Worm (Caenorhabditis elegans) whole organism, young adult: ENCODE results near the gene C04C3.9.
A peak's percentile ranks its signal among the peaks of the same experiment; 100 is the strongest.

Source experiments
- C17E4.6 ChIP-seq: fragments of 200-800 bp; sonication (Bioruptor generic); IDR thresholded peaks from 2 replicates; pipeline ENCODE4 v1.3.6; 2022; ENCODE audit warnings: missing genetic modification reagents, missing genetic modification characterization, missing compliant biosample characterization
- F23B12.7 ChIP-seq: sonication (generic microtip); optimal IDR thresholded peaks from 2 replicates; lab custom pipeline; 2017; ENCODE audit warnings: missing genetic modification characterization, mild to moderate bottlenecking, missing compliant biosample characterization, antibody characterized with exemption, moderate library complexity; ENCODE audit not compliant: insufficient read depth
- F39B2.1 ChIP-seq: fragments of 200-800 bp; sonication (Bioruptor generic); IDR thresholded peaks from 2 replicates; pipeline ENCODE4 v1.3.6; 2022; ENCODE audit warnings: missing genetic modification reagents, missing genetic modification characterization, missing compliant biosample characterization
- F57A8.1 ChIP-seq: fragments of 200-800 bp; sonication (Bioruptor generic); optimal IDR thresholded peaks from 2 replicates; lab custom pipeline; 2018; ENCODE audit warnings: mild to moderate bottlenecking, missing genetic modification characterization, moderate library complexity, missing compliant biosample characterization
- K11D2.4 ChIP-seq: fragments of 200-800 bp; sonication (Bioruptor generic); IDR thresholded peaks from 2 replicates; pipeline ENCODE4 v1.3.6; 2022; ENCODE audit warnings: missing genetic modification reagents, missing genetic modification characterization, missing compliant biosample characterization
- Y56A3A.18 ChIP-seq: fragments of 200-800 bp; sonication (Bioruptor generic); IDR thresholded peaks from 2 replicates; pipeline ENCODE4 v1.3.6; 2022; ENCODE audit warnings: missing genetic modification reagents, missing genetic modification characterization, missing compliant biosample characterization
- athp-1 ChIP-seq: sonication (generic microtip); optimal IDR thresholded peaks from 2 replicates; lab custom pipeline; 2017; ENCODE audit warnings: mild to moderate bottlenecking, missing genetic modification characterization, missing compliant biosample characterization
- attf-5 ChIP-seq: fragments of 200-800 bp; sonication (Bioruptor generic); optimal IDR thresholded peaks from 2 replicates; lab custom pipeline; 2018; ENCODE audit warnings: mild to moderate bottlenecking, missing genetic modification characterization, missing compliant biosample characterization
- attf-6 ChIP-seq: fragments of 200-800 bp; sonication (Bioruptor generic); IDR thresholded peaks from 2 replicates; pipeline ENCODE4 v1.3.6; 2022; ENCODE audit warnings: missing genetic modification reagents, missing genetic modification characterization, missing compliant biosample characterization
- cebp-1 ChIP-seq, 2 experiments: fragments of 200-800 bp in 1 of 2; sonication (Bioruptor generic) in 1 of 2; sonication (generic microtip) in 1 of 2; IDR thresholded peaks in 1 of 2; optimal IDR thresholded peaks in 1 of 2; 2 replicates each; pipeline versions ENCODE4 v1.3.6 to Lab custom; 2017 to 2022; ENCODE audit warnings: missing compliant biosample characterization in 2 of 2, missing genetic modification characterization in 2 of 2, mild to moderate bottlenecking in 1 of 2, missing genetic modification reagents in 1 of 2, moderate library complexity in 1 of 2
- ceh-27 ChIP-seq: fragments of 200-800 bp; sonication (Bioruptor generic); optimal IDR thresholded peaks from 2 replicates; lab custom pipeline; 2018; ENCODE audit warnings: mild to moderate bottlenecking, missing genetic modification characterization, moderate library complexity, missing compliant biosample characterization
- ceh-79 ChIP-seq: sonication (generic microtip); optimal IDR thresholded peaks from 2 replicates; lab custom pipeline; 2017; ENCODE audit warnings: mild to moderate bottlenecking, missing genetic modification characterization, missing compliant biosample characterization
- dpff-1 ChIP-seq: sonication (generic microtip); optimal IDR thresholded peaks from 2 replicates; lab custom pipeline; 2017; ENCODE audit warnings: mild to moderate bottlenecking, missing genetic modification characterization, missing compliant biosample characterization
- efl-1 ChIP-seq: fragments of 150-350 bp; optimal IDR thresholded peaks from 2 replicates; lab custom pipeline; 2014; ENCODE audit warnings: missing biosample characterization, missing genetic modification reagents, missing genetic modification characterization
- ekl-4 ChIP-seq: fragments of 200-800 bp; sonication (Bioruptor generic); IDR thresholded peaks from 2 replicates; pipeline ENCODE4 v1.3.6; 2022; ENCODE audit warnings: missing genetic modification reagents, missing genetic modification characterization, missing compliant biosample characterization
- gei-17 ChIP-seq: fragments of 200-800 bp; sonication (Bioruptor generic); optimal IDR thresholded peaks from 2 replicates; lab custom pipeline; 2018; ENCODE audit warnings: mild to moderate bottlenecking, missing genetic modification characterization, missing compliant biosample characterization
- him-1 ChIP-seq: sonication (generic microtip); optimal IDR thresholded peaks from 2 replicates; lab custom pipeline; 2016; ENCODE audit warnings: missing genotype, missing genetic modification reagents, missing genetic modification characterization, missing compliant biosample characterization
- hlh-26 ChIP-seq: fragments of 200-800 bp; sonication (Bioruptor generic); conservative IDR thresholded peaks from 2 replicates; pipeline ENCODE4 v1.3.6; 2022; ENCODE audit warnings: missing genetic modification reagents, missing genetic modification characterization, missing compliant biosample characterization
- hmg-1.2 ChIP-seq: fragments of 200-800 bp; sonication (Bioruptor generic); IDR thresholded peaks from 2 replicates; pipeline ENCODE4 v1.3.6; 2022; ENCODE audit warnings: missing genetic modification reagents, missing genetic modification characterization, missing compliant biosample characterization
- hrde-1 ChIP-seq: sonication (generic microtip); optimal IDR thresholded peaks from 2 replicates; lab custom pipeline; 2016; ENCODE audit warnings: missing genetic modification characterization, mild to moderate bottlenecking, missing compliant biosample characterization, moderate library complexity, missing genotype, missing genetic modification reagents, borderline replicate concordance
- lag-1 ChIP-seq: fragments of 200-800 bp; sonication (Bioruptor generic); IDR thresholded peaks from 2 replicates; pipeline ENCODE4 v1.3.6; 2022; ENCODE audit warnings: missing genetic modification reagents, missing genetic modification characterization, missing compliant biosample characterization
- madf-3 ChIP-seq: fragments of 200-800 bp; sonication (Bioruptor generic); IDR thresholded peaks from 2 replicates; pipeline ENCODE4 v1.3.6; 2022; ENCODE audit warnings: missing genetic modification reagents, missing genetic modification characterization, missing compliant biosample characterization
- mes-4 ChIP-seq: sonication (generic microtip); optimal IDR thresholded peaks from 2 replicates; lab custom pipeline; 2016; ENCODE audit warnings: missing genotype, missing genetic modification characterization, missing compliant biosample characterization
- nfya-1 ChIP-seq: sonication (generic microtip); optimal IDR thresholded peaks from 2 replicates; lab custom pipeline; 2017; ENCODE audit warnings: antibody characterized with exemption, missing compliant biosample characterization, missing genetic modification characterization, borderline replicate concordance; ENCODE audit not compliant: insufficient read depth
- nfya-2 ChIP-seq: fragments of 200-800 bp; sonication (Bioruptor generic); IDR thresholded peaks from 2 replicates; pipeline ENCODE4 v1.3.6; 2022; ENCODE audit warnings: missing genetic modification reagents, missing genetic modification characterization, missing compliant biosample characterization
- pbrm-1 ChIP-seq: fragments of 200-800 bp; sonication (Bioruptor generic); IDR thresholded peaks from 2 replicates; pipeline ENCODE4 v1.3.6; 2022; ENCODE audit warnings: missing genetic modification reagents, missing genetic modification characterization, missing compliant biosample characterization
- rec-8 ChIP-seq, 2 experiments: sonication (generic microtip); optimal IDR thresholded peaks; 2 replicates each; lab custom pipeline; 2016; ENCODE audit warnings: mild to moderate bottlenecking in 2 of 2, missing genetic modification characterization in 2 of 2, missing genetic modification reagents in 2 of 2, missing genotype in 2 of 2, missing biosample characterization in 1 of 2, missing compliant biosample characterization in 1 of 2, moderate library complexity in 1 of 2
- unc-130 ChIP-seq: sonication (generic microtip); optimal IDR thresholded peaks from 2 replicates; lab custom pipeline; 2016; ENCODE audit warnings: missing genetic modification reagents, missing genetic modification characterization, missing compliant biosample characterization
- zfh-2 ChIP-seq: fragments of 200-800 bp; sonication (Bioruptor generic); conservative IDR thresholded peaks from 2 replicates; pipeline ENCODE4 v1.3.6; 2022; ENCODE audit warnings: missing genetic modification reagents, missing genetic modification characterization, missing compliant biosample characterization
- ztf-22 ChIP-seq: fragments of 200-800 bp; sonication (Bioruptor generic); optimal IDR thresholded peaks from 2 replicates; lab custom pipeline; 2018; ENCODE audit warnings: mild to moderate bottlenecking, missing genetic modification characterization, moderate library complexity, missing compliant biosample characterization
- ztf-3 ChIP-seq: fragments of 200-800 bp; sonication (Bioruptor generic); optimal IDR thresholded peaks from 2 replicates; lab custom pipeline; 2018; ENCODE audit warnings: mild to moderate bottlenecking, missing genetic modification characterization, missing compliant biosample characterization

The C04C3.9 gene

ce11 chrIV:3428434-3428950 is at the start of gene C04C3.9, which contains the start of gene srz-60:
C04C3.9 (minus strand) TSS chrIV:3428534.
srz-60 (plus strand) TSS chrIV:3428900.
- no peak for TF ChIP-seq him-1
- TF ChIP-seq pbrm-1 (GFP tag; lab: Robert Waterston, UW), result no peak

- TF ChIP-seq ceh-79 (tag; lab: Kevin White, UChicago) (no peak), unc-130 (GFP tag; lab: Kevin White, UChicago) (no peak), efl-1 (GFP tag; lab: Kevin White, UChicago) (no peak), rec-8 (tag; optimal IDR thresholded peaks at IDR 0.05; lab: Kevin White, UChicago) (no peak), hlh-26 (no peak), lag-1 (GFP tag; lab: Robert Waterston, UW) (no peak), ceh-27 (GFP tag; lab: Kevin White, UChicago) (no peak), K11D2.4 (GFP tag; lab: Robert Waterston, UW) (no peak), attf-5 (GFP tag; lab: Kevin White, UChicago) (no peak), nfya-2 (GFP tag; lab: Robert Waterston, UW) (no peak), hrde-1 (no peak), cebp-1 (GFP tag; IDR thresholded peaks at IDR 0.05; lab: Robert Waterston, UW) (no peak), cebp-1 (tag; optimal IDR thresholded peaks at IDR 0.05; lab: Kevin White, UChicago) (no peak), Y56A3A.18 (no peak)
- TF ChIP-seq, all 124 proteins: peak for 0
Observed at ce11 chrIV:3477124-3477523, 48.8 kb upstream of the C04C3.9 start, which contains the start of gene srz-69. srz-69 (minus strand) TSS chrIV:3477224.

- TF ChIP-seq dpff-1 (tag; lab: Kevin White, UChicago), result no peak
- TF ChIP-seq ztf-22, result no peak
- TF ChIP-seq madf-3, result no peak
- TF ChIP-seq, all 124 proteins: peak for 0
Observed at ce11 chrIV:3469742-3470141, 41.4 kb upstream of the C04C3.9 start, which contains the start of gene F58E2.2. F58E2.2 (plus strand) TSS chrIV:3470042.

ce11 chrIV:3467751-3468150 is 39.4 kb upstream of the C04C3.9 start:
- TF ChIP-seq F39B2.1 (GFP tag; lab: Robert Waterston, UW) (no peak), mes-4 (no peak), athp-1 (no peak), attf-6 (no peak), ztf-3 (no peak), C17E4.6 (no peak), nfya-1 (tag; lab: Kevin White, UChicago) (no peak)
- TF ChIP-seq, all 124 proteins: peak for 0

ce11 chrIV:3467128-3467527 is 38.8 kb upstream of the C04C3.9 start, which contains the start of gene F58E2.3:
F58E2.3 (plus strand) TSS chrIV:3467428.
- TF ChIP-seq ekl-4 (GFP tag; lab: Robert Waterston, UW) (no peak), F57A8.1 (GFP tag; lab: Kevin White, UChicago) (no peak), hrde-1 (no peak), gei-17 (no peak), F23B12.7 (tag; lab: Kevin White, UChicago) (no peak)

ce11 chrIV:3463254-3463653 is 34.9 kb upstream of the C04C3.9 start, which contains the start of gene F58E2.4:
F58E2.4 (plus strand) TSS chrIV:3463387.
- TF ChIP-seq zfh-2 (no peak), hmg-1.2 (GFP tag; lab: Robert Waterston, UW) (peak; percentile 67; the same call in 1 of the 2 replicates)
